Worm (Caenorhabditis elegans): Measurements from ENCODE around the gene srx-95.
A peak's percentile ranks its signal among the peaks of the same experiment; 100 is the strongest.

Gene srx-95

DNA sequence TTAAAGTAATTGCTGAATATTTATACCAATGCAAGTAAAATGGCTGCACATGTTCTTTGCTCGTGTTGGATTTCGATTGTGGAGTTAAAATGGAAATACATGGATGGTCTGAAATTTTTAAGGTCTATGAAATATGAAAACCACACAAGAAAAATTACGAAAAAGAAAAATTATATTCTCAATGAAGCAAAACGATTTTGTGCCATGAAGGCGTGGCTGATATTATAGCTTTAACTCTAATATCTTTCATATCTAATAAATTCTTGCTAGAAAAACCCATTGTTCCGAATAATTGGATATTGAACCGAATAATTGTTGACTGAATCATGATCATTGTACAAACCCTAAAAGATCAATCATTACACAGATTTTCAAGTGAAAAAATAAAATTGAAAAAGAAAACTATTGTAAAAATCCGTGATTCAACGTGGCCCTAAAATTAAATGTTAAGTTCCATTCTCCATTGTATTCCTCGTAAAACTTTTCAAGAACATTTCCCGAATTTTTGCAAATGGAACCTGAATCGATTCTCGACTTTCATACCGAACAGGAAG, at the start of gene srx-95, which contains the start of gene fis-1:
Gene srx-95, minus strand, starts transcription at position 101 of the 554 bp plus-strand sequence.
Gene fis-1, plus strand, starts transcription at position 504 of the 554 bp plus-strand sequence.
- TF ChIP-seq ZK546.5 (tag; optimal IDR thresholded peaks at IDR 0.05) (no peak), nhr-23 (tag; optimal IDR thresholded peaks at IDR 0.05) (no peak), nhr-11 (tag; optimal IDR thresholded peaks at IDR 0.05) (no peak), lin-15B (tag; optimal IDR thresholded peaks at IDR 0.05) (no peak), lsy-12 (tag; optimal IDR thresholded peaks at IDR 0.05) (no peak), fkh-2 (tag; optimal IDR thresholded peaks at IDR 0.05) (no peak)

DNA sequence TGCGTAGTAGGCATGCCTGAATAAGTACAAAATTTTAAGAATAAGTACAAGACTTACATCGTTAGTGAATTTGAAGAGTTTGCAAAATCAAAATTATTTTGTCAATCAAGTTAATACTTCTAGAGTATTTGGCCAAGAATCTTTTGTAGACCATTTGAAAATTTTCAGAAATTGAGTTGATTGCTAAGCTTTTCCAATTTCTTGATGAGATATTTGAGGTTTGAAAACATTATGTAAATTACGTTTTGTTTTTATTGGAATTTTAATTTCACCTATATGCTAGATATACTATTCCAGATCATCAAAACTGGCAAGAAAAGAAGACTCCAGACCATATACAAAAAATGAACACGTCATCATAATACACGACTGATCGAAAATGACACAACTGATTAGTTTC, 48.5 kb upstream of the srx-95 start, which contains the start of gene tab-1:
Gene tab-1, plus strand, starts transcription at position 301 of the 400 bp plus-strand sequence.
- TF ChIP-seq pha-4 (tag; optimal IDR thresholded peaks at IDR 0.05) (no peak), zag-1 (tag; optimal IDR thresholded peaks at IDR 0.05) (no peak), lin-39 (tag; optimal IDR thresholded peaks at IDR 0.05) (no peak), unc-62 (GFP tag; optimal IDR thresholded peaks at IDR 0.05) (no peak), ceh-9 (tag; optimal IDR thresholded peaks at IDR 0.05) (no peak), ztf-11 (tag; optimal IDR thresholded peaks at IDR 0.05) (no peak), jun-1 (tag; optimal IDR thresholded peaks at IDR 0.05) (no peak), nhr-12 (tag; optimal IDR thresholded peaks at IDR 0.05) (no peak), pqm-1 (tag; optimal IDR thresholded peaks at IDR 0.05) (no peak), fos-1 (tag; optimal IDR thresholded peaks at IDR 0.05) (no peak), nfya-1 (tag; optimal IDR thresholded peaks at IDR 0.05; ENCODE audit: insufficient read depth) (no peak)

DNA sequence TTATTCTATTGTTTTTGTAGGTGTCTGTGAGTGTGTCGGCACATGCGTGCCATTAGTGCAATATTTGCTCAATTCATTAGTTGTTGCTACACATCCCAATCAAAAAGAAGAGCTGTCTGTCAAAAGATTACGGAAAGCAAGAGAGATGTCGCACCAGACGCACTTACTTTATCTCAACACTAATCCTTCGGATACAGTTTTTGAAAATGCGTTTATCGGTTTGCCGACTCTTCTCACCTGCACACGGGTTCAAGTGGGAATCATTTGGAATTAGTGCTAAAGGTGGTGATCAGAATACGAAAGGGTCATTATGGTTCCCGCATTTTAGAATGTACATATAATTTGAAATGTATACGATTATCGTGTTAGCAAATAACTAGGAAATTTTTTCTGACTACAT, 46.7 kb upstream of the srx-95 start:
- no peak for TF ChIP-seq elt-2 (tag; optimal IDR thresholded peaks at IDR 0.05)
- TF ChIP-seq lsy-12 (tag; optimal IDR thresholded peaks at IDR 0.05), result no peak
- no peak for TF ChIP-seq nhr-11 (tag; optimal IDR thresholded peaks at IDR 0.05)
- no peak for TF ChIP-seq ceh-16 (tag; optimal IDR thresholded peaks at IDR 0.05)

DNA sequence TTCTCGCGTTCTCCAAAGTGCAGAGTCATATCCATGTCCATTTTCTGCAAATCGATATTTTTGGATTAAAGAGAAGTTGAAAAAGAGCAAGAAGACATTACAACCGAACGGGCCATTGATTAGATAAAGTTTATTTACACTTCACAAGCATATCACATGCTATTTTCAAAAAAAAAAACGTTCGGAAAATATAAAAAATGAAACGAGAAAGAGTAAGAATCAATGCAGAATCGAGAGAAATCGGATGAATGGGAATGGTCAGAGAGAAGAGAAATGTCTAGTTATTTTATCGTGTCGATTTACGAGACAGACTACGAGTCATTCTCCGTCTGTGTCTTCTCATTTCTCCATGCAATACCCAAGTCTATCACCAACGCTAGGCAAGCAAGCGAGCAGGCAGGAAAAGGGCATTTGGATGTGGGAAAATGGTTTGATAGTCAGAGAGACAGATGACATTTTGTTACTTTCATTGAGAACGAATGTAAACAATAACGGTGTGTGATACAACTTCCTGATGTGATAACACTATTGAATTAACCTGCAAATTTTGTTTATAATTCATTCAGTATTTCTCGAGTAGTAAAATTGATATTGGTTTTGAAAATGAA, 45.6 kb upstream of the srx-95 start, which contains the start of gene F31E8.4:
Gene F31E8.4, minus strand, starts transcription at position 51 of the 608 bp plus-strand sequence.
- TF ChIP-seq ceh-82 (tag; optimal IDR thresholded peaks at IDR 0.05), result no peak
- no peak for TF ChIP-seq nhr-237 (tag; optimal IDR thresholded peaks at IDR 0.05)
- TF ChIP-seq nhr-23 (tag; optimal IDR thresholded peaks at IDR 0.05), result no peak
- TF ChIP-seq egl-5 (tag; optimal IDR thresholded peaks at IDR 0.05), result peak; percentile 10
- no peak for TF ChIP-seq lin-39 (tag; optimal IDR thresholded peaks at IDR 0.05)
- TF ChIP-seq pqm-1 (tag; optimal IDR thresholded peaks at IDR 0.05), result peak; percentile 69
- no peak for TF ChIP-seq elt-1 (tag; optimal IDR thresholded peaks at IDR 0.05)
- no peak for TF ChIP-seq eor-1 (tag; optimal IDR thresholded peaks at IDR 0.05)
- TF ChIP-seq daf-12 (tag; optimal IDR thresholded peaks at IDR 0.05), result no peak
- TF ChIP-seq fkh-2 (tag; optimal IDR thresholded peaks at IDR 0.05), result no peak
- peak; percentile 4 for TF ChIP-seq nfya-1 (tag; optimal IDR thresholded peaks at IDR 0.05; ENCODE audit: insufficient read depth)
- TF ChIP-seq nhr-12 (tag; optimal IDR thresholded peaks at IDR 0.05), result no peak
- no peak for TF ChIP-seq unc-62 (GFP tag; optimal IDR thresholded peaks at IDR 0.05)
- no peak for TF ChIP-seq nhr-67 (tag; optimal IDR thresholded peaks at IDR 0.05)
- peak; percentile 68 for TF ChIP-seq pha-4 (tag; optimal IDR thresholded peaks at IDR 0.05)
- TF ChIP-seq elt-3 (tag; optimal IDR thresholded peaks at IDR 0.05), result no peak
- TF ChIP-seq nhr-25 (tag; optimal IDR thresholded peaks at IDR 0.05), result no peak
- TF ChIP-seq ceh-28 (tag; optimal IDR thresholded peaks at IDR 0.05), result no peak
- no peak for TF ChIP-seq nhr-43 (tag; optimal IDR thresholded peaks at IDR 0.05; ENCODE audit: poor library complexity, severe bottlenecking)
- no peak for TF ChIP-seq nhr-77 (tag; optimal IDR thresholded peaks at IDR 0.05)
- TF ChIP-seq ceh-9 (tag; optimal IDR thresholded peaks at IDR 0.05), result no peak
- TF ChIP-seq ztf-11 (tag; optimal IDR thresholded peaks at IDR 0.05), result no peak
- no peak for TF ChIP-seq nhr-76 (tag; optimal IDR thresholded peaks at IDR 0.05)
- TF ChIP-seq fkh-10 (GFP tag; optimal IDR thresholded peaks at IDR 0.05), result no peak
- TF ChIP-seq mml-1 (tag; optimal IDR thresholded peaks at IDR 0.05), result no peak
- no peak for TF ChIP-seq egl-27 (tag; optimal IDR thresholded peaks at IDR 0.05)
- peak; percentile 73 for TF ChIP-seq elt-2 (tag; optimal IDR thresholded peaks at IDR 0.05)
- TF ChIP-seq unc-39 (tag; optimal IDR thresholded peaks at IDR 0.05), result no peak
- no peak for TF ChIP-seq lsy-12 (tag; optimal IDR thresholded peaks at IDR 0.05)
- TF ChIP-seq lin-15B (tag; optimal IDR thresholded peaks at IDR 0.05), result peak; percentile 3
- TF ChIP-seq snpc-4 (tag; optimal IDR thresholded peaks at IDR 0.05), result no peak
- no peak for TF ChIP-seq ceh-16 (tag; optimal IDR thresholded peaks at IDR 0.05)
- TF ChIP-seq hmg-11 (tag; optimal IDR thresholded peaks at IDR 0.05), result peak; percentile 46
- no peak for TF ChIP-seq ama-1 (optimal IDR thresholded peaks at IDR 0.05)
- TF ChIP-seq mdl-1 (tag; optimal IDR thresholded peaks at IDR 0.05), result no peak
- TF ChIP-seq sea-2 (GFP tag; optimal IDR thresholded peaks at IDR 0.05), result no peak
- TF ChIP-seq ztf-4 (tag; optimal IDR thresholded peaks at IDR 0.05), result no peak
- no peak for TF ChIP-seq ZK546.5 (tag; optimal IDR thresholded peaks at IDR 0.05)
- no peak for TF ChIP-seq aly-2 (tag; optimal IDR thresholded peaks at IDR 0.05)
- TF ChIP-seq tbx-2 (tag; optimal IDR thresholded peaks at IDR 0.05), result no peak
- TF ChIP-seq fos-1 (tag; optimal IDR thresholded peaks at IDR 0.05), result no peak

Measured in whole organism, L3 larva.